Worm (Caenorhabditis elegans) whole organism, L3 larva: Measurements from ENCODE around the gene C06E1.9.

ENCODE experiments used
- aly-2 ChIP-seq: fragments of 150-350 bp; optimal IDR thresholded peaks from 2 replicates; lab custom pipeline; 2014; ENCODE audit warnings: missing biosample characterization, missing genetic modification characterization
- ceh-82 ChIP-seq: fragments of 150-350 bp; optimal IDR thresholded peaks from 2 replicates; lab custom pipeline; 2014; ENCODE audit warnings: missing biosample characterization, missing genetic modification characterization
- egl-5 ChIP-seq: fragments of 150-350 bp; optimal IDR thresholded peaks from 2 replicates; lab custom pipeline; 2017; ENCODE audit warnings: missing biosample characterization, missing genetic modification reagents, missing genetic modification characterization, inconsistent platforms
- fkh-10 ChIP-seq: sonication (generic microtip); optimal IDR thresholded peaks from 2 replicates; lab custom pipeline; 2017; ENCODE audit warnings: missing biosample characterization, missing genetic modification reagents, missing genetic modification characterization
- lin-15B ChIP-seq: fragments of 150-350 bp; optimal IDR thresholded peaks from 2 replicates; lab custom pipeline; 2014; ENCODE audit warnings: missing biosample characterization, missing genetic modification characterization
- nhr-23 ChIP-seq: fragments of 150-350 bp; optimal IDR thresholded peaks from 2 replicates; lab custom pipeline; 2014; ENCODE audit warnings: missing biosample characterization, missing genetic modification reagents, missing genetic modification characterization
- nhr-76 ChIP-seq: fragments of 150-350 bp; sonication (generic microtip); optimal IDR thresholded peaks from 5 replicates; lab custom pipeline; 2014; ENCODE audit warnings: missing biosample characterization, missing genetic modification characterization
- unc-62 ChIP-seq: fragments of 150-350 bp; sonication (generic microtip); optimal IDR thresholded peaks from 4 replicates; lab custom pipeline; 2014; ENCODE audit warnings: missing biosample characterization, missing genetic modification reagents, missing genetic modification characterization

ce11 chrIII:8564372-8564771 lies 45.2 kb downstream of the C06E1.9 start:
- no peak for TF ChIP-seq unc-62
- TF ChIP-seq nhr-76 (tag; lab: Kevin White, UChicago): no peak
- no peak for TF ChIP-seq aly-2
- TF ChIP-seq fkh-10 (GFP tag; lab: Kevin White, UChicago): no peak
- no peak for TF ChIP-seq lin-15B (tag; lab: Kevin White, UChicago)
- TF ChIP-seq ceh-82 (tag; lab: Kevin White, UChicago): no peak
- no peak for TF ChIP-seq egl-5 (tag; lab: Kevin White, UChicago)
- TF ChIP-seq nhr-23 (tag; lab: Kevin White, UChicago): no peak
